Worm (Caenorhabditis elegans): ENCODE results near the gene zmp-6.

DNA sequence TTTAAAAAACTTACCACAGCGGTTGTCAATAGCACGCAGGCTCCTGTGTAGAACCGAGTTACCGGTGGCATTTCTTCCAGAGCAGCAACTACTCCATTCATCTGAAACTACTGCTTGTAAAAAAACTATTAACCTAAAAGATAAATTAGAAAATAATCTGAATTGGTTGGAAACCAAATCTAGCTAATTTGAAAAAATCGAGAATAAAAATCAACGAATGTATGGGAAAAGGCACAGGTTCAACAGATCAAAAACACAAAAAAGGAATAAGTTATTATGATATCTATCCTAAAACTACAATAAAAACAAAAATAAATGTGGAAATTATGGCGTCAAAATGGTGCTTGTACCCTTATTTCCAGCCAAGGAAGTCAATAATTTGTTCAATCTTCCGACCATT, 24.6 kb downstream of the zmp-6 start, which contains the start of gene der-2:
- TF ChIP-seq F26F4.8 (GFP tag; conservative IDR thresholded peaks at IDR 0.05) = no peak
- no peak for TF ChIP-seq lim-7 (GFP tag; IDR thresholded peaks at IDR 0.05)
- no peak for TF ChIP-seq mes-2 (tag; optimal IDR thresholded peaks at IDR 0.05; ENCODE audit: poor library complexity, severe bottlenecking)
- TF ChIP-seq dmd-9 (GFP tag; IDR thresholded peaks at IDR 0.05) = no peak
- no peak for TF ChIP-seq snpc-4 (tag; optimal IDR thresholded peaks at IDR 0.05)
- no peak for TF ChIP-seq dmd-8 (GFP tag; IDR thresholded peaks at IDR 0.05)
